Fruit fly (Drosophila melanogaster) whole organism, embryonic: ENCODE results near the gene Tpr2.

ENCODE experiments used
- Aef1 ChIP-seq: fragments of 200-800 bp; sonication (Bioruptor generic); IDR thresholded peaks from 3 replicates; pipeline ENCODE4 v1.3.6; 2022; ENCODE audit warnings: missing biosample characterization, missing genetic modification characterization
- Atf-2 ChIP-seq: fragments of 200-800 bp; sonication (Bioruptor generic); optimal IDR thresholded peaks from 2 replicates; lab custom pipeline; 2016; ENCODE audit warnings: missing biosample characterization, missing genetic modification characterization
- CG12236 ChIP-seq: fragments of 200-800 bp; sonication (Bioruptor generic); optimal IDR thresholded peaks from 2 replicates; lab custom pipeline; 2016; ENCODE audit warnings: missing biosample characterization, missing genetic modification characterization
- CG13287 ChIP-seq: fragments of 200-800 bp; sonication (Bioruptor generic); IDR thresholded peaks from 2 replicates; pipeline ENCODE4 v1.3.6; 2022; ENCODE audit warnings: missing biosample characterization, missing genetic modification characterization; ENCODE audit not compliant: partially characterized antibody
- CG14441 ChIP-seq: fragments of 200-800 bp; sonication (Bioruptor generic); IDR thresholded peaks from 2 replicates; pipeline ENCODE4 v1.3.6; 2022; ENCODE audit warnings: missing biosample characterization, missing genetic modification characterization
- CG17361 ChIP-seq: fragments of 200-800 bp; sonication (Bioruptor generic); IDR thresholded peaks from 3 replicates; pipeline ENCODE4 v1.3.6; 2022; ENCODE audit warnings: missing biosample characterization, missing genetic modification characterization
- CG18599 ChIP-seq: fragments of 200-800 bp; sonication (Bioruptor generic); optimal IDR thresholded peaks from 3 replicates; lab custom pipeline; 2017; ENCODE audit warnings: missing biosample characterization, missing genetic modification characterization, mild to moderate bottlenecking, moderate library complexity, missing genetic modification reagents
- CG18764 ChIP-seq: fragments of 200-800 bp; sonication (Bioruptor generic); optimal IDR thresholded peaks from 3 replicates; lab custom pipeline; 2016; ENCODE audit warnings: missing biosample characterization, missing genetic modification characterization
- CG30020 ChIP-seq: fragments of 200-800 bp; optimal IDR thresholded peaks from 2 replicates; lab custom pipeline; 2019; ENCODE audit warnings: missing biosample characterization, mild to moderate bottlenecking, missing genetic modification characterization, moderate library complexity
- CG31441 ChIP-seq: fragments of 200-800 bp; sonication (Bioruptor generic); IDR thresholded peaks from 2 replicates; pipeline ENCODE4 v1.3.6; 2022; ENCODE audit warnings: missing biosample characterization, missing genetic modification characterization
- CG3838 ChIP-seq: fragments of 200-800 bp; sonication (Bioruptor generic); optimal IDR thresholded peaks from 3 replicates; lab custom pipeline; 2016; ENCODE audit warnings: missing biosample characterization, missing genetic modification characterization
- CG4282 ChIP-seq: fragments of 200-800 bp; sonication (Bioruptor generic); optimal IDR thresholded peaks from 2 replicates; lab custom pipeline; 2016; ENCODE audit warnings: missing biosample characterization, missing genetic modification characterization
- CG4404 ChIP-seq: fragments of 200-800 bp; sonication (Bioruptor generic); IDR thresholded peaks from 2 replicates; pipeline ENCODE4 v1.3.6; 2022; ENCODE audit warnings: missing biosample characterization, missing genetic modification characterization
- CG4707 ChIP-seq: fragments of 200-800 bp; sonication (Bioruptor generic); optimal IDR thresholded peaks from 2 replicates; lab custom pipeline; 2018; ENCODE audit warnings: missing biosample characterization, mild to moderate bottlenecking, missing genetic modification characterization, moderate library complexity
- CG6854 ChIP-seq: fragments of 200-800 bp; sonication (Bioruptor generic); optimal IDR thresholded peaks from 3 replicates; lab custom pipeline; 2017; ENCODE audit warnings: missing biosample characterization, mild to moderate bottlenecking, missing genetic modification characterization
- CG8944 ChIP-seq: fragments of 200-800 bp; sonication (Bioruptor generic); optimal IDR thresholded peaks from 3 replicates; lab custom pipeline; 2016; ENCODE audit warnings: missing biosample characterization, missing genetic modification characterization
- CG9609 ChIP-seq: fragments of 200-800 bp; sonication (Bioruptor generic); optimal IDR thresholded peaks from 3 replicates; lab custom pipeline; 2016; ENCODE audit warnings: missing biosample characterization, missing genetic modification characterization
- CG9876 ChIP-seq: fragments of 200-800 bp; sonication (Bioruptor generic); optimal IDR thresholded peaks from 2 replicates; lab custom pipeline; 2016; ENCODE audit warnings: missing biosample characterization, missing genetic modification characterization
- D19B ChIP-seq: fragments of 200-800 bp; sonication (Bioruptor generic); optimal IDR thresholded peaks from 2 replicates; lab custom pipeline; 2017; ENCODE audit warnings: missing biosample characterization, mild to moderate bottlenecking, missing genetic modification characterization
- Dip2 ChIP-seq: fragments of 200-800 bp; sonication (Bioruptor generic); IDR thresholded peaks from 2 replicates; pipeline ENCODE4 v1.3.6; 2022; ENCODE audit warnings: missing biosample characterization, missing genetic modification characterization
- Dp ChIP-seq: fragments of 200-800 bp; sonication (Bioruptor generic); optimal IDR thresholded peaks from 2 replicates; lab custom pipeline; 2018; ENCODE audit warnings: missing biosample characterization, mild to moderate bottlenecking, missing genetic modification characterization, moderate library complexity
- GATAe ChIP-seq: fragments of 200-800 bp; sonication (Bioruptor generic); conservative IDR thresholded peaks from 2 replicates; pipeline ENCODE4 v1.3.6; 2022; ENCODE audit warnings: missing biosample characterization, missing genetic modification characterization
- HHEX ChIP-seq: fragments of 200-800 bp; sonication (Bioruptor generic); optimal IDR thresholded peaks from 3 replicates; lab custom pipeline; 2017; ENCODE audit warnings: missing biosample characterization, mild to moderate bottlenecking, missing genetic modification characterization, missing genetic modification reagents
- HLH54F ChIP-seq: fragments of 200-800 bp; sonication (Bioruptor generic); optimal IDR thresholded peaks from 3 replicates; lab custom pipeline; 2016; ENCODE audit warnings: missing biosample characterization, missing genetic modification characterization
- Lpt ChIP-seq: fragments of >200 bp; optimal IDR thresholded peaks from 2 replicates; lab custom pipeline; 2018; ENCODE audit warnings: missing biosample characterization, missing genetic modification characterization
- Mrtf ChIP-seq: fragments of 200-800 bp; sonication (Bioruptor generic); IDR thresholded peaks from 3 replicates; pipeline ENCODE4 v1.3.6; 2022; ENCODE audit warnings: missing biosample characterization, missing genetic modification characterization
- Myb ChIP-seq: fragments of 200-800 bp; sonication (Bioruptor generic); optimal IDR thresholded peaks from 2 replicates; lab custom pipeline; 2016; ENCODE audit warnings: missing biosample characterization, missing genetic modification characterization
- Oli ChIP-seq: fragments of 200-800 bp; sonication (Bioruptor generic); optimal IDR thresholded peaks from 2 replicates; lab custom pipeline; 2018; ENCODE audit warnings: missing biosample characterization, mild to moderate bottlenecking, missing genetic modification characterization, moderate library complexity
- Rfx ChIP-seq: fragments of 200-800 bp; sonication (Bioruptor generic); IDR thresholded peaks from 2 replicates; pipeline ENCODE4 v1.3.6; 2022; ENCODE audit warnings: missing biosample characterization, missing genetic modification characterization
- Stat92E ChIP-seq, 3 experiments: fragments of >200 bp in 2 of 3; fragments of 200-800 bp in 1 of 3; sonication (Bioruptor generic) in 1 of 3; optimal IDR thresholded peaks; 2 replicates each; lab custom pipeline; 2017 to 2019; ENCODE audit warnings: missing biosample characterization in 3 of 3, missing genetic modification characterization in 3 of 3, mild to moderate bottlenecking in 1 of 3, moderate library complexity in 1 of 3
- Vsx1 ChIP-seq: fragments of 200-800 bp; sonication (Bioruptor generic); optimal IDR thresholded peaks from 2 replicates; lab custom pipeline; 2017; ENCODE audit warnings: missing biosample characterization, mild to moderate bottlenecking, missing genetic modification characterization, missing genetic modification reagents
- ac ChIP-seq: fragments of 200-800 bp; sonication (Bioruptor generic); optimal IDR thresholded peaks from 3 replicates; lab custom pipeline; 2017; ENCODE audit warnings: missing biosample characterization, mild to moderate bottlenecking, missing genetic modification characterization
- ash1 ChIP-seq: fragments of 200-800 bp; sonication (Bioruptor generic); optimal IDR thresholded peaks from 2 replicates; lab custom pipeline; 2018; ENCODE audit warnings: missing biosample characterization, mild to moderate bottlenecking, missing genetic modification characterization
- cad ChIP-seq: fragments of >200 bp; optimal IDR thresholded peaks from 2 replicates; lab custom pipeline; 2017; ENCODE audit warnings: missing biosample characterization, missing genetic modification characterization
- ci ChIP-seq: fragments of 200-800 bp; sonication (Bioruptor generic); IDR thresholded peaks from 3 replicates; pipeline ENCODE4 v1.3.6; 2022; ENCODE audit warnings: missing biosample characterization, missing genetic modification characterization
- corto ChIP-seq: fragments of 200-800 bp; sonication (Bioruptor generic); optimal IDR thresholded peaks from 2 replicates; lab custom pipeline; 2016; ENCODE audit warnings: missing biosample characterization, mild to moderate bottlenecking, missing genetic modification characterization, moderate library complexity
- fd96Cb ChIP-seq: fragments of 200-800 bp; sonication (Bioruptor generic); optimal IDR thresholded peaks from 2 replicates; lab custom pipeline; 2018; ENCODE audit warnings: missing biosample characterization, mild to moderate bottlenecking, missing genetic modification characterization, moderate library complexity
- gro ChIP-seq: fragments of 200-800 bp; sonication (Bioruptor generic); optimal IDR thresholded peaks from 2 replicates; lab custom pipeline; 2016; ENCODE audit warnings: missing biosample characterization, missing genetic modification characterization
- gsb-n ChIP-seq: fragments of 200-800 bp; sonication (Bioruptor generic); optimal IDR thresholded peaks from 3 replicates; lab custom pipeline; 2018; ENCODE audit warnings: missing biosample characterization, mild to moderate bottlenecking, missing genetic modification characterization
- hbn ChIP-seq: fragments of 200-800 bp; sonication (Bioruptor generic); IDR thresholded peaks from 2 replicates; pipeline ENCODE4 v1.3.6; 2022; ENCODE audit warnings: missing biosample characterization, missing genetic modification characterization; ENCODE audit not compliant: partially characterized antibody
- ken ChIP-seq: fragments of 200-800 bp; sonication (Bioruptor generic); IDR thresholded peaks from 3 replicates; pipeline ENCODE4 v1.3.6; 2022; ENCODE audit warnings: missing biosample characterization, missing genetic modification characterization
- lab ChIP-seq: fragments of 200-800 bp; sonication (Bioruptor generic); optimal IDR thresholded peaks from 3 replicates; lab custom pipeline; 2017; ENCODE audit warnings: missing biosample characterization, missing genetic modification characterization, mild to moderate bottlenecking, moderate library complexity, missing genetic modification reagents
- pita ChIP-seq: fragments of 200-800 bp; sonication (Bioruptor generic); optimal IDR thresholded peaks from 2 replicates; lab custom pipeline; 2017; ENCODE audit warnings: missing biosample characterization, mild to moderate bottlenecking, missing genetic modification characterization
- pnt ChIP-seq: fragments of 200-800 bp; sonication (Bioruptor generic); optimal IDR thresholded peaks from 3 replicates; lab custom pipeline; 2016; ENCODE audit warnings: missing biosample characterization, missing genetic modification characterization
- salm ChIP-seq: fragments of 200-800 bp; sonication (Bioruptor generic); optimal IDR thresholded peaks from 2 replicates; lab custom pipeline; 2018; ENCODE audit warnings: missing biosample characterization, mild to moderate bottlenecking, missing genetic modification characterization
- sens-2 ChIP-seq: fragments of 200-800 bp; sonication (Bioruptor generic); IDR thresholded peaks from 2 replicates; pipeline ENCODE4 v1.3.6; 2022; ENCODE audit warnings: missing biosample characterization, missing genetic modification characterization
- ttk ChIP-seq: fragments of 200-800 bp; sonication (Bioruptor generic); IDR thresholded peaks from 2 replicates; pipeline ENCODE4 v2.1.2; 2022; ENCODE audit warnings: missing biosample characterization, missing genetic modification characterization
- tx ChIP-seq: fragments of 200-800 bp; sonication (Bioruptor generic); optimal IDR thresholded peaks from 2 replicates; lab custom pipeline; 2016; ENCODE audit warnings: missing biosample characterization, missing genetic modification characterization
- unpg ChIP-seq: fragments of 200-800 bp; sonication (Bioruptor generic); optimal IDR thresholded peaks from 3 replicates; lab custom pipeline; 2018; ENCODE audit warnings: missing biosample characterization, mild to moderate bottlenecking, missing genetic modification characterization, moderate library complexity
- vvl ChIP-seq: fragments of 200-800 bp; sonication (Bioruptor generic); IDR thresholded peaks from 2 replicates; pipeline ENCODE4 v1.3.6; 2022; ENCODE audit warnings: missing biosample characterization, missing genetic modification characterization

The Tpr2 gene

dm6 chr2L:16499559-16499958, 8.2 kb downstream of the Tpr2 start (continued):
- 0 out of 2 replicates have a peak, but pooled peaks have one; percentile 30 for TF ChIP-seq vvl
- no peak for TF ChIP-seq Stat92E (GFP tag; optimal IDR thresholded peaks at IDR 0.05; lab: Kevin White, UChicago)

DNA sequence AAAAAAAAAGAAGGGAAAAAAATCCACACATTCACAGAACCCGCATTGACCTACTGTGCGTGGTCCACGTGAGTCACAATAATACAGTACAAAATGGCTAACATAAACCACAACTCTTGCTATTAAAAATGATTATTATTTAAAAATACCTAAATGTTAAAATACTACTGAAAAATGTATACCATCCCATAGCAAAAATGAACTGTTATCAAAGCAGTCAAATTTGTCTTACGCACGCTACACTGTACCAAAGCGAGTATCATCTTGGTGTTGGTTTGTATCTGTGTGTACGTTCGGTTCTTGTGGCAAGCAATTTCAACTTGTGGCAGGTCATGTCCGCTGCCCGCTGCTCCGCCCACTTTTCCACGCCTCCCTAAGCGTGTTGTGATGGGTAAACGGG, 9.1 kb downstream of the Tpr2 start:
- TF ChIP-seq CG31441 (peak; percentile 74), hbn (GFP tag; lab: Robert Waterston, UW) (no peak), CG4282 (GFP tag; lab: Kevin White, UChicago) (peak; percentile 37), ac (peak; percentile 61), ash1 (peak; percentile 53), HHEX (GFP tag; lab: Kevin White, UChicago) (peak; percentile 78), Dip2 (GFP tag; lab: Robert Waterston, UW) (no peak), CG4404 (GFP tag; lab: Robert Waterston, UW) (peak; percentile 93), Aef1 (GFP tag; lab: Robert Waterston, UW) (peak; percentile 88), CG18599 (GFP tag; lab: Kevin White, UChicago) (peak; percentile 91), CG9876 (GFP tag; lab: Kevin White, UChicago) (peak; percentile 31), sens-2 (peak; percentile 91), Lpt (GFP tag; lab: Kevin White, UChicago) (no peak), CG9609 (peak; percentile 46), CG8944 (GFP tag; lab: Kevin White, UChicago) (peak; percentile 69), Oli (tag; lab: Kevin White, UChicago) (peak; percentile 92), CG4707 (GFP tag; lab: Kevin White, UChicago) (peak; percentile 81), Dp (no peak), Rfx (GFP tag; lab: Robert Waterston, UW) (peak; percentile 92), CG30020 (tag; lab: Kevin White, UChicago) (peak; percentile 59), ci (GFP tag; lab: Robert Waterston, UW) (peak; percentile 96), unpg (GFP tag; lab: Kevin White, UChicago) (peak; percentile 95), fd96Cb (tag; lab: Kevin White, UChicago) (peak; percentile 88), salm (tag; lab: Kevin White, UChicago) (peak; percentile 89), CG3838 (GFP tag; lab: Kevin White, UChicago) (peak; percentile 51), pita (GFP tag; lab: Kevin White, UChicago) (no peak), CG18764 (peak; percentile 75), Vsx1 (peak; percentile 78), pnt (GFP tag; lab: Kevin White, UChicago) (peak; percentile 88), ttk (GFP tag; lab: Robert Waterston, UW) (peak; percentile 93), HLH54F (GFP tag; lab: Kevin White, UChicago) (peak; percentile 69), lab (peak; percentile 89), ken (GFP tag; lab: Robert Waterston, UW) (peak; percentile 94), D19B (GFP tag; lab: Kevin White, UChicago) (peak; percentile 24), cad (GFP tag; lab: Kevin White, UChicago) (no peak), tx (GFP tag; lab: Kevin White, UChicago) (peak; percentile 40), CG13287 (no peak), CG17361 (GFP tag; lab: Robert Waterston, UW) (peak; percentile 80), corto (GFP tag; lab: Kevin White, UChicago) (no peak), CG14441 (GFP tag; lab: Robert Waterston, UW) (peak; percentile 91), CG12236 (peak; percentile 65), gro (GFP tag; lab: Kevin White, UChicago) (peak; percentile 76), CG6854 (GFP tag; lab: Kevin White, UChicago) (peak; percentile 59), Mrtf (GFP tag; lab: Robert Waterston, UW) (peak; percentile 88), gsb-n (peak; percentile 93), GATAe (GFP tag; lab: Robert Waterston, UW) (0 out of 2 replicates have a peak, but pooled peaks have one; percentile 27), Atf-2 (peak; percentile 89), Myb (GFP tag; lab: Kevin White, UChicago) (peak; percentile 56)
